Fruit fly (Drosophila melanogaster): ENCODE results near the gene CG15044.

- TF ChIP-seq h (optimal IDR thresholded peaks at IDR 0.05) = no peak
- TF ChIP-seq psq (optimal IDR thresholded peaks at IDR 0.05) = no peak
- TF ChIP-seq insv (optimal IDR thresholded peaks at IDR 0.05) = no peak
- TF ChIP-seq Sin3A (optimal IDR thresholded peaks at IDR 0.05) = no peak
- TF ChIP-seq Myc (optimal IDR thresholded peaks at IDR 0.05) = no peak
- no peak for TF ChIP-seq ttk (optimal IDR thresholded peaks at IDR 0.05)
These were observed 36.4 kb upstream of the CG15044 start, which contains the start of the genes CG15042 and CG15047 for dm6 chrX:18528166-18528733.
